Worm (Caenorhabditis elegans) whole organism, L2 larva: ENCODE data around the gene ZC477.7.

Experiments
- R02D3.7 ChIP-seq: fragments of 150-350 bp; optimal IDR thresholded peaks from 2 replicates; lab custom pipeline; 2014; ENCODE audit warnings: missing biosample characterization, missing genetic modification characterization
- aly-2 ChIP-seq: fragments of 150-350 bp; optimal IDR thresholded peaks from 2 replicates; lab custom pipeline; 2014; ENCODE audit warnings: missing biosample characterization, missing genetic modification characterization
- ama-1 ChIP-seq: fragments of 150-350 bp; optimal IDR thresholded peaks from 2 replicates; lab custom pipeline; 2018; ENCODE audit warnings: inconsistent platforms
- elt-1 ChIP-seq: fragments of 150-350 bp; optimal IDR thresholded peaks from 2 replicates; lab custom pipeline; 2014; ENCODE audit warnings: missing biosample characterization, missing genetic modification characterization
- fos-1 ChIP-seq: fragments of 150-350 bp; optimal IDR thresholded peaks from 2 replicates; lab custom pipeline; 2014; ENCODE audit warnings: missing biosample characterization, missing genetic modification characterization
- snpc-4 ChIP-seq: fragments of 150-350 bp; optimal IDR thresholded peaks from 2 replicates; lab custom pipeline; 2014; ENCODE audit warnings: missing biosample characterization, missing genetic modification characterization
- ztf-1 ChIP-seq: fragments of 200-800 bp; sonication (Bioruptor generic); conservative IDR thresholded peaks from 2 replicates; pipeline ENCODE4 v1.3.6; 2022; ENCODE audit warnings: missing genetic modification characterization, missing compliant biosample characterization
- ztf-11 ChIP-seq: sonication (generic microtip); optimal IDR thresholded peaks from 2 replicates; lab custom pipeline; 2017; ENCODE audit warnings: missing biosample characterization, missing genetic modification characterization

- no peak for TF ChIP-seq fos-1 (tag; lab: Kevin White, UChicago)
- TF ChIP-seq ztf-1 (GFP tag; lab: Robert Waterston, UW) = no peak
- no peak for TF ChIP-seq aly-2 (tag; lab: Kevin White, UChicago)
- TF ChIP-seq snpc-4 (tag; lab: Kevin White, UChicago) = no peak
- no peak for TF ChIP-seq elt-1 (tag; lab: Kevin White, UChicago)
- no peak for TF ChIP-seq ama-1 (lab: Kevin White, UChicago)
- TF ChIP-seq ztf-11 = no peak
- no peak for TF ChIP-seq R02D3.7 (tag; lab: Kevin White, UChicago)
These were observed 39.1 kb downstream of the ZC477.7 start, which contains the start of gene srg-48 for ce11 chrIV:7072110-7072509.
